Fruit fly (Drosophila melanogaster): ENCODE data around the gene Brr2.

Gene Brr2

DNA sequence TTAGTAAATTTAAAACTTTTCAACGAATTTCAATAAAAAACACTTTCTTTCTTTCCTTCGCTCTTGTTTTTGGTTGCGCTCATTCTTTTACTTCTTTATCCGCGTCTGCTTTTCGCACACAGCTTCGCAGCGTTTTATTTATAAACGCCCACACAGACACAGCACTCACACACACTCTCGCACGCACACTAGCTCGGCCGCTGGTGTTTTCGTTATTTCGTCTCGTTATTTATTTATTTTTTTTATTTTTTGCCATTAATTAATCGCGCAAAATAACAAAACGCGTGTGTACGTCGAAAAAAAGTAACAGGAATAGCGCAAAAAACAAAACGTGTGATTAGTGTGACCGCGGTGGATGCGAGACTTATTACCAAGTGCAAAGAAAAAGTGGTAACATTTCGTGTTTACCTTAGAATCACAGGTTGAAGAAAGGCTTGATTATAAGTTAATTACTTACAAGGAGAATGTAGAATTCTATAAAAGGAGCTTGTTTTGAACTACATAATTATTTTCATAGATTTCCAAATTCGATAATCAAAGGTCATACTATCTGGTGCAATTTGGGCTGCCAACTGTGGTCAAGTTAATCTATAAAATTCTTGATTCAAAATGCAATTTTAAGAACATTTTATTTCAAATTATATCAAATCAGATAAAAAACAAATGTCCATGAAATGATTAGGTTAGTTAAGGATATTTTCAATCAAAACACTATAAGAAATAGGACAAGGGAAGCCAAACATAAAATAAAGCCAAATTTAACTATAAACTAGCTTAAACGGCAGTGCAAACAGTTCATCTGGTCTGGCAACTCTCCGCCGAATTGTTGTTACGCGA is 36.9 kb upstream of the Brr2 start, which contains the start of the genes hzg and mRpS31 (continued):
- peak; percentile 13 for TF ChIP-seq CG1792 (GFP tag; optimal IDR thresholded peaks at IDR 0.05)
- peak; percentile 15 for TF ChIP-seq CG13624 (GFP tag; optimal IDR thresholded peaks at IDR 0.05)
- no peak for TF ChIP-seq D (optimal IDR thresholded peaks at IDR 0.05)
- TF ChIP-seq D (GFP tag; optimal IDR thresholded peaks at IDR 0.05) = peak; percentile 26
- TF ChIP-seq CG15479 (GFP tag; optimal IDR thresholded peaks at IDR 0.05) = peak; percentile 34
- TF ChIP-seq gem (tag; optimal IDR thresholded peaks at IDR 0.05) = peak; percentile 77
- TF ChIP-seq CG4617 (GFP tag; optimal IDR thresholded peaks at IDR 0.05; ENCODE audit: borderline replicate concordance) = peak; percentile 32
- TF ChIP-seq CG1602 (GFP tag; optimal IDR thresholded peaks at IDR 0.05) = peak; percentile 54
- no peak for TF ChIP-seq pita (GFP tag; optimal IDR thresholded peaks at IDR 0.05)
- TF ChIP-seq rib (GFP tag; IDR thresholded peaks at IDR 0.05) = peak; percentile 69
- TF ChIP-seq lab (GFP tag; optimal IDR thresholded peaks at IDR 0.05) = peak; percentile 31
- peak; percentile 68 for TF ChIP-seq CG2678 (tag; optimal IDR thresholded peaks at IDR 0.05)
- peak; percentile 54 for TF ChIP-seq Xbp1 (GFP tag; optimal IDR thresholded peaks at IDR 0.05)
- TF ChIP-seq shn (GFP tag; optimal IDR thresholded peaks at IDR 0.05) = peak; percentile 46
- TF ChIP-seq Jarid2 (GFP tag; optimal IDR thresholded peaks at IDR 0.05) = peak; percentile 74
- TF ChIP-seq Ets65A (GFP tag) = peak; percentile 4
- peak; percentile 40 for TF ChIP-seq CG3163 (GFP tag; optimal IDR thresholded peaks at IDR 0.05)
- peak; percentile 70 for TF ChIP-seq Ptx1 (GFP tag; IDR thresholded peaks at IDR 0.05)
- peak; percentile 37 for TF ChIP-seq stwl (tag; optimal IDR thresholded peaks at IDR 0.05)
- peak; percentile 65 for TF ChIP-seq sqz (GFP tag; optimal IDR thresholded peaks at IDR 0.05)
- peak; percentile 88 for TF ChIP-seq nom (GFP tag; optimal IDR thresholded peaks at IDR 0.05)
- TF ChIP-seq bcd (GFP tag; optimal IDR thresholded peaks at IDR 0.05) = peak; percentile 14
- no peak for TF ChIP-seq dimm (GFP tag; IDR thresholded peaks at IDR 0.05)
- TF ChIP-seq B-H2 (GFP tag; optimal IDR thresholded peaks at IDR 0.05) = no peak
- TF ChIP-seq Hsf (GFP tag; optimal IDR thresholded peaks at IDR 0.05) = peak; percentile 67
- TF ChIP-seq CkIIα-i1 (GFP tag; IDR thresholded peaks at IDR 0.05) = no peak
- TF ChIP-seq phol (tag; optimal IDR thresholded peaks at IDR 0.05) = peak; percentile 73
- peak; percentile 33 for TF ChIP-seq Ada2b (GFP tag; IDR thresholded peaks at IDR 0.05)
- TF ChIP-seq sob (GFP tag; IDR thresholded peaks at IDR 0.05) = peak; percentile 41; the same call in 1 of the 2 replicates
- TF ChIP-seq CG16815 (GFP tag; optimal IDR thresholded peaks at IDR 0.05) = peak; percentile 2
- TF ChIP-seq lola (GFP tag; optimal IDR thresholded peaks at IDR 0.05) = peak in 1 of 3 experiments; percentile 53
- TF ChIP-seq Bteb2 (GFP tag; optimal IDR thresholded peaks at IDR 0.05) = peak; percentile 27
- TF ChIP-seq CG11247 (GFP tag; IDR thresholded peaks at IDR 0.05) = no peak
- peak; percentile 23; the same call in 1 of the 2 replicates for TF ChIP-seq ttk (GFP tag; IDR thresholded peaks at IDR 0.05)
- no peak for TF ChIP-seq gcm (GFP tag; optimal IDR thresholded peaks at IDR 0.05)
- TF ChIP-seq CG30431 (GFP tag; optimal IDR thresholded peaks at IDR 0.05) = no peak
- peak; percentile 55 for TF ChIP-seq Lhr (GFP tag; optimal IDR thresholded peaks at IDR 0.05)
- peak; percentile 67 for TF ChIP-seq sug (tag; optimal IDR thresholded peaks at IDR 0.05)
- peak; percentile 18; the same call in 1 of the 2 replicates for TF ChIP-seq esg (GFP tag; conservative IDR thresholded peaks at IDR 0.05)
- peak; percentile 61; the same call in 1 of the 3 replicates for TF ChIP-seq sr (GFP tag; IDR thresholded peaks at IDR 0.05)
- peak; percentile 67 for TF ChIP-seq CG10267 (tag; optimal IDR thresholded peaks at IDR 0.05)
- TF ChIP-seq fd102C (GFP tag; optimal IDR thresholded peaks at IDR 0.05) = no peak
- no peak for TF ChIP-seq Hey (tag; optimal IDR thresholded peaks at IDR 0.05)
- TF ChIP-seq bab2 (GFP tag; optimal IDR thresholded peaks at IDR 0.05) = no peak
- peak; percentile 28 for TF ChIP-seq twi (tag; optimal IDR thresholded peaks at IDR 0.05)
- no peak for TF ChIP-seq NC2α (GFP tag; optimal IDR thresholded peaks at IDR 0.05)
- peak; percentile 66 for TF ChIP-seq CG11504 (tag; optimal IDR thresholded peaks at IDR 0.05)
- TF ChIP-seq CG13775 (GFP tag; optimal IDR thresholded peaks at IDR 0.05) = peak; percentile 56
- TF ChIP-seq CG14710 (tag; optimal IDR thresholded peaks at IDR 0.05) = peak; percentile 79
